Fruit fly (Drosophila melanogaster): ENCODE measurements around the gene Btk.

DNA sequence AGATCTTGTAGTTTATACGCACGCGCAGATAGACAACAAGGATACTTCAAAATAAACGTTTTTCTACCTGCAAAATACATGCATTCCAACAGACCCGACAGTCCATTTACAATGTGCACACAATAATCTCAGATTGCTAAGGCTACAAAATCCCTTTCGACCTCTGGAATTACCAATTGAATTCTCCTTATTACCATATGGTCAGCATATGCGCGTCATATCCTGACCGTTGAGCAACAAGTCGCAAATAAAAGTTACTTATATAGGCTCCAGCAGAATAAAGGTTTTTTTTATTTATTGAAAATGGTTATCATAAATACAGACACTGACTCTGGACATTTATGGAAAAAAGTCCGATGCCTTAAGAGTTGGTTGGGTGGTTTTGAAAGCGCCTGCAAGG, 91.5 kb downstream of the Btk start:
- TF ChIP-seq CG14655 (GFP tag; optimal IDR thresholded peaks at IDR 0.05) (no peak), Pif1A (GFP tag; optimal IDR thresholded peaks at IDR 0.05) (no peak), CG32121 (GFP tag; IDR thresholded peaks at IDR 0.05) (no peak)

Measured in whole organism, pupa.